Worm (Caenorhabditis elegans) whole organism, midembryonic: ENCODE results near the gene Y51H7C.3.

Source experiments
- cog-1 ChIP-seq: sonication (generic microtip); optimal IDR thresholded peaks from 2 replicates; lab custom pipeline; 2016; ENCODE audit warnings: missing genetic modification characterization, missing compliant biosample characterization
- flt-1 ChIP-seq: fragments of 200-800 bp; sonication (Bioruptor generic); IDR thresholded peaks from 2 replicates; pipeline ENCODE4 v1.3.6; 2022; ENCODE audit warnings: missing genetic modification characterization, missing compliant biosample characterization
- klf-2 ChIP-seq: fragments of 200-800 bp; sonication (Bioruptor generic); conservative IDR thresholded peaks from 2 replicates; pipeline ENCODE4 v1.3.6; 2022; ENCODE audit warnings: missing genetic modification reagents, missing genetic modification characterization, missing compliant biosample characterization
- med-1 ChIP-seq: sonication (generic microtip); optimal IDR thresholded peaks from 2 replicates; lab custom pipeline; 2017; ENCODE audit warnings: missing genetic modification characterization, mild to moderate bottlenecking, missing compliant biosample characterization, antibody characterized with exemption, missing genetic modification reagents; ENCODE audit not compliant: insufficient read depth
- ztf-29 ChIP-seq: fragments of 200-800 bp; sonication (Bioruptor generic); IDR thresholded peaks from 2 replicates; pipeline ENCODE4 v1.3.6; 2022; ENCODE audit warnings: missing genetic modification reagents, missing genetic modification characterization, missing compliant biosample characterization

DNA sequence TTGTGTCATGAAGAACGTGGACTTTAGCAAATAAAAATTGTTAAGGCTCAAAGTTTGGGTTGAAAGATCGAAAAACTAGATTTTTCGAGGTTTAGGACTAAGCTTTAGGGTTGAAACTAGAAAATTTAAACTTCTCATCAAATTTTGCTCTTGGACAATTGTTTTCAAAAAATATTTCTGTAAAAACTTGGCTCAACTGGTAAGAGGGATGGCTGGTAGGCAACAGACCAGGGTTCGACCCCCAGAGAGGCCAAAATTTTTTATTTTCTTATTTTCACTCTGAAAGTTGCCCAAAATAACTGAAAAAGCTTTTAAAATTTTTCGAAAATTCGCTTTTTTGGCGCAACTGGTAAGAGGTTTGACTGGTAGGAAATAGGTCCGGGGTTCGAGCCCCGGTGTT lies 36.5 kb downstream of the Y51H7C.3 start:
- TF ChIP-seq flt-1 (GFP tag; lab: Robert Waterston, UW) (no peak), klf-2 (GFP tag; lab: Robert Waterston, UW) (no peak), ztf-29 (GFP tag; lab: Robert Waterston, UW) (no peak), cog-1 (tag; lab: Kevin White, UChicago) (no peak), med-1 (GFP tag; lab: Kevin White, UChicago) (no peak)
